Fruit fly (Drosophila melanogaster): ENCODE data around the gene CG17375.

Gene CG17375

dm6 chr2L:6799551-6799950, 6.0 kb downstream of the CG17375 start (continued):
- no peak for TF ChIP-seq CG17912 (GFP tag; optimal IDR thresholded peaks at IDR 0.05)

dm6 chr2L:6798762-6799246, 6.8 kb downstream of the CG17375 start, which contains the start of the genes nrv2 and CG43610:
nrv2 (minus strand) TSS chr2L:6798862.
CG43610 (plus strand) TSS chr2L:6799196.
- no peak for TF ChIP-seq Asciz (GFP tag; optimal IDR thresholded peaks at IDR 0.05)
- no peak for TF ChIP-seq nmo (GFP tag; optimal IDR thresholded peaks at IDR 0.05)
- no peak for TF ChIP-seq CG3726 (GFP tag; IDR thresholded peaks at IDR 0.05)
- TF ChIP-seq CG13424 (tag; optimal IDR thresholded peaks at IDR 0.05), result no peak
- no peak for TF ChIP-seq croc (GFP tag; conservative IDR thresholded peaks at IDR 0.05)
- no peak for TF ChIP-seq sc (optimal IDR thresholded peaks at IDR 0.05)
- no peak for TF ChIP-seq sc (GFP tag; optimal IDR thresholded peaks at IDR 0.05)
- no peak for TF ChIP-seq CG13296 (GFP tag; optimal IDR thresholded peaks at IDR 0.05)
- TF ChIP-seq GATAe (GFP tag; conservative IDR thresholded peaks at IDR 0.05), result no peak
- TF ChIP-seq CG31224 (GFP tag; IDR thresholded peaks at IDR 0.05), result no peak
- TF ChIP-seq CG4424 (GFP tag; optimal IDR thresholded peaks at IDR 0.05), result no peak
- no peak for TF ChIP-seq repo (GFP tag; optimal IDR thresholded peaks at IDR 0.05)
- no peak for TF ChIP-seq CG7987 (GFP tag; optimal IDR thresholded peaks at IDR 0.05)
- no peak for TF ChIP-seq abd-A (tag; optimal IDR thresholded peaks at IDR 0.05)
- no peak for TF ChIP-seq sug (tag; optimal IDR thresholded peaks at IDR 0.05)

- TF ChIP-seq dmrt11E (tag; optimal IDR thresholded peaks at IDR 0.05), result peak; percentile 25
- TF ChIP-seq D19B (GFP tag; optimal IDR thresholded peaks at IDR 0.05), result no peak
- TF ChIP-seq CG10267 (tag; optimal IDR thresholded peaks at IDR 0.05), result peak; percentile 63
- TF ChIP-seq lilli (GFP tag; optimal IDR thresholded peaks at IDR 0.05), result peak; percentile 51
- TF ChIP-seq CG15601 (tag; optimal IDR thresholded peaks at IDR 0.05), result peak; percentile 65
- peak in 1 of 2 experiments; percentile 42 for TF ChIP-seq Pdp1 (GFP tag; optimal IDR thresholded peaks at IDR 0.05)
- TF ChIP-seq Rfx (GFP tag; IDR thresholded peaks at IDR 0.05), result peak; percentile 69
- TF ChIP-seq B-H2 (GFP tag; optimal IDR thresholded peaks at IDR 0.05), result peak; percentile 39
- TF ChIP-seq gsb-n (tag; optimal IDR thresholded peaks at IDR 0.05), result peak; percentile 24
- TF ChIP-seq CG17568 (GFP tag; optimal IDR thresholded peaks at IDR 0.05), result peak; percentile 1
- peak; percentile 64 for TF ChIP-seq pzg (GFP tag; optimal IDR thresholded peaks at IDR 0.05)
- TF ChIP-seq CG18262 (tag; optimal IDR thresholded peaks at IDR 0.05), result peak; percentile 39
- TF ChIP-seq BtbVII (GFP tag; optimal IDR thresholded peaks at IDR 0.05), result no peak
- peak; percentile 56 for TF ChIP-seq CG14710 (tag; optimal IDR thresholded peaks at IDR 0.05)
- TF ChIP-seq CG10462 (GFP tag; optimal IDR thresholded peaks at IDR 0.05), result peak; percentile 1
- no peak for TF ChIP-seq Neu2 (GFP tag; optimal IDR thresholded peaks at IDR 0.05; ENCODE audit: borderline replicate concordance)
- TF ChIP-seq CG17361 (GFP tag; IDR thresholded peaks at IDR 0.05), result peak; percentile 37; the same call in 1 of the 3 replicates
- no peak for TF ChIP-seq Sry-β (GFP tag; optimal IDR thresholded peaks at IDR 0.05)
- TF ChIP-seq CG7928 (GFP tag; optimal IDR thresholded peaks at IDR 0.05), result peak; percentile 6
- no peak for TF ChIP-seq vnd (GFP tag; IDR thresholded peaks at IDR 0.05; ENCODE audit: partially characterized antibody)
- TF ChIP-seq CG6791 (GFP tag; IDR thresholded peaks at IDR 0.05; ENCODE audit: partially characterized antibody), result peak; percentile 71; the same call in 2 of the 3 replicates
- peak; percentile 70; the same call in 1 of the 2 replicates for TF ChIP-seq vvl (GFP tag; IDR thresholded peaks at IDR 0.05)
- TF ChIP-seq CG8089 (GFP tag; optimal IDR thresholded peaks at IDR 0.05), result peak; percentile 8
- TF ChIP-seq CG10209 (GFP tag; optimal IDR thresholded peaks at IDR 0.05), result peak; percentile 25
- no peak for TF ChIP-seq pan (optimal IDR thresholded peaks at IDR 0.05)
- peak in 1 of 2 experiments; percentile 30 for TF ChIP-seq pan (GFP tag; optimal IDR thresholded peaks at IDR 0.05 in 1 of 2, IDR thresholded peaks at IDR 0.05 in 1 of 2)
- no peak for TF ChIP-seq CG4730 (GFP tag; IDR thresholded peaks at IDR 0.05)
- peak; percentile 63 for TF ChIP-seq nmo (GFP tag; optimal IDR thresholded peaks at IDR 0.05)
- TF ChIP-seq scrt (GFP tag; optimal IDR thresholded peaks at IDR 0.05), result peak; percentile 2
- TF ChIP-seq gt (GFP tag; IDR thresholded peaks at IDR 0.05), result no peak
- TF ChIP-seq Hr3 (GFP tag; optimal IDR thresholded peaks at IDR 0.05), result peak; percentile 34
- TF ChIP-seq zen (tag; optimal IDR thresholded peaks at IDR 0.05), result peak; percentile 47
- TF ChIP-seq yki (optimal IDR thresholded peaks at IDR 0.05), result no peak
Measured at dm6 chr2L:6797408-6797807, 8.2 kb downstream of the CG17375 start.
